Fruit fly (Drosophila melanogaster) whole organism, adult: ENCODE data around the gene LManI.
A peak's percentile ranks its signal among the peaks of the same experiment; 100 is the strongest.

Experiments used
- CG11617 ChIP-seq: fragments of 200-800 bp; sonication (Bioruptor generic); optimal IDR thresholded peaks from 2 replicates; lab custom pipeline; 2017; ENCODE audit warnings: mild to moderate bottlenecking, missing biosample characterization, missing genetic modification reagents, missing genetic modification characterization
- CG12768 ChIP-seq: fragments of 200-800 bp; sonication (Bioruptor generic); optimal IDR thresholded peaks from 2 replicates; lab custom pipeline; 2017; ENCODE audit warnings: missing biosample characterization, missing genetic modification characterization, mild to moderate bottlenecking, moderate library complexity, missing genetic modification reagents
- CG14711 ChIP-seq: fragments of 200-800 bp; sonication (Bioruptor generic); optimal IDR thresholded peaks from 2 replicates; lab custom pipeline; 2018; ENCODE audit warnings: missing biosample characterization, mild to moderate bottlenecking, missing genetic modification characterization, moderate library complexity
- CG1620 ChIP-seq: fragments of 200-800 bp; sonication (Bioruptor generic); optimal IDR thresholded peaks from 2 replicates; lab custom pipeline; 2016; ENCODE audit warnings: missing biosample characterization, missing genetic modification characterization
- CG33017 ChIP-seq: fragments of 200-800 bp; sonication (Bioruptor generic); optimal IDR thresholded peaks from 2 replicates; lab custom pipeline; 2018; ENCODE audit warnings: missing biosample characterization, mild to moderate bottlenecking, missing genetic modification characterization, moderate library complexity
- CG5204 ChIP-seq: fragments of 200-800 bp; sonication (Bioruptor generic); optimal IDR thresholded peaks from 2 replicates; lab custom pipeline; 2016; ENCODE audit warnings: missing biosample characterization, missing genetic modification characterization
- CG7045 ChIP-seq: fragments of 200-800 bp; sonication (Bioruptor generic); optimal IDR thresholded peaks from 2 replicates; lab custom pipeline; 2017; ENCODE audit warnings: missing biosample characterization, mild to moderate bottlenecking, missing genetic modification characterization
- CG7101 ChIP-seq: fragments of 200-800 bp; sonication (Bioruptor generic); optimal IDR thresholded peaks from 2 replicates; lab custom pipeline; 2018; ENCODE audit warnings: missing biosample characterization, mild to moderate bottlenecking, missing genetic modification characterization, moderate library complexity
- Clk ChIP-seq: fragments of 200-800 bp; sonication (Bioruptor generic); optimal IDR thresholded peaks from 2 replicates; lab custom pipeline; 2017; ENCODE audit warnings: missing biosample characterization, missing genetic modification characterization
- Crg-1 ChIP-seq: fragments of 200-800 bp; sonication (Bioruptor generic); optimal IDR thresholded peaks from 2 replicates; lab custom pipeline; 2016; ENCODE audit warnings: missing biosample characterization, missing genetic modification characterization
- Hr96 ChIP-seq: fragments of 200-800 bp; sonication (Bioruptor generic); optimal IDR thresholded peaks from 2 replicates; lab custom pipeline; 2016; ENCODE audit warnings: missing biosample characterization, missing genetic modification characterization
- Mnt ChIP-seq: fragments of 200-800 bp; sonication (Bioruptor generic); optimal IDR thresholded peaks from 2 replicates; lab custom pipeline; 2016; ENCODE audit warnings: missing biosample characterization, mild to moderate bottlenecking, missing genetic modification characterization
- bab1 ChIP-seq: fragments of 200-800 bp; sonication (Bioruptor generic); optimal IDR thresholded peaks from 3 replicates; lab custom pipeline; 2019; ENCODE audit warnings: missing biosample characterization, mild to moderate bottlenecking, missing genetic modification characterization, moderate library complexity
- cic ChIP-seq: fragments of 200-800 bp; sonication (Bioruptor generic); optimal IDR thresholded peaks from 2 replicates; lab custom pipeline; 2017; ENCODE audit warnings: missing biosample characterization, mild to moderate bottlenecking, missing genetic modification characterization, moderate library complexity
- cnc ChIP-seq, 2 experiments: fragments of >200 bp; optimal IDR thresholded peaks; 2 replicates each; lab custom pipeline; 2017
- kay ChIP-seq: fragments of 200-800 bp; sonication (Bioruptor generic); peaks from one replicate; lab custom pipeline; 2016; ENCODE audit warnings: missing biosample characterization, missing genetic modification characterization, borderline replicate concordance
- ovo ChIP-seq: fragments of 200-800 bp; sonication (Bioruptor generic); optimal IDR thresholded peaks from 2 replicates; lab custom pipeline; 2016; ENCODE audit warnings: missing biosample characterization, missing genetic modification characterization
- pad ChIP-seq: fragments of 200-800 bp; sonication (Bioruptor generic); optimal IDR thresholded peaks from 3 replicates; lab custom pipeline; 2017; ENCODE audit warnings: missing biosample characterization, missing genetic modification characterization, mild to moderate bottlenecking, moderate library complexity, missing genetic modification reagents
- tj ChIP-seq: fragments of 200-800 bp; sonication (Bioruptor generic); optimal IDR thresholded peaks from 3 replicates; lab custom pipeline; 2017; ENCODE audit warnings: missing biosample characterization, mild to moderate bottlenecking, missing genetic modification characterization, moderate library complexity
- toe ChIP-seq: fragments of 200-800 bp; sonication (Bioruptor generic); optimal IDR thresholded peaks from 2 replicates; lab custom pipeline; 2016; ENCODE audit warnings: missing biosample characterization, missing genetic modification characterization

Gene LManI

dm6 chr2L:10502244-10502643 lies 45.2 kb upstream of the LManI start:
- TF ChIP-seq ovo (GFP tag; lab: Kevin White, UChicago) (no peak), tj (GFP tag; lab: Kevin White, UChicago) (no peak), CG5204 (GFP tag; lab: Kevin White, UChicago) (no peak), kay (GFP tag; lab: Kevin White, UChicago) (peak; percentile 75), Mnt (peak; percentile 11), CG7101 (tag; lab: Kevin White, UChicago) (no peak), cic (GFP tag; lab: Kevin White, UChicago) (peak; percentile 26), CG33017 (tag; lab: Kevin White, UChicago) (no peak), Clk (GFP tag; lab: Kevin White, UChicago) (no peak), CG1620 (GFP tag; lab: Kevin White, UChicago) (no peak), bab1 (GFP tag; lab: Kevin White, UChicago) (no peak), toe (no peak), Crg-1 (GFP tag; lab: Kevin White, UChicago) (no peak), Hr96 (GFP tag; lab: Kevin White, UChicago) (no peak), cnc (optimal IDR thresholded peaks at IDR 0.05; lab: Kevin White, UChicago) (no peak), pad (no peak), CG7045 (no peak), CG11617 (GFP tag; lab: Kevin White, UChicago) (no peak), CG12768 (GFP tag; lab: Kevin White, UChicago) (no peak), CG14711 (tag; lab: Kevin White, UChicago) (no peak)

dm6 chr2L:10500309-10500974 lies 43.4 kb upstream of the LManI start:
- TF ChIP-seq Mnt (peak; percentile 21), CG14711 (tag; lab: Kevin White, UChicago) (no peak), Crg-1 (GFP tag; lab: Kevin White, UChicago) (no peak), tj (GFP tag; lab: Kevin White, UChicago) (peak; percentile 67), kay (GFP tag; lab: Kevin White, UChicago) (peak; percentile 95), toe (no peak)

dm6 chr2L:10499608-10500007 lies 42.6 kb upstream of the LManI start:
- TF ChIP-seq CG7101 (tag; lab: Kevin White, UChicago): no peak
- TF ChIP-seq CG5204 (GFP tag; lab: Kevin White, UChicago): no peak
- TF ChIP-seq CG14711 (tag; lab: Kevin White, UChicago): no peak
- no peak for TF ChIP-seq tj (GFP tag; lab: Kevin White, UChicago)
- TF ChIP-seq CG33017 (tag; lab: Kevin White, UChicago): no peak
- no peak for TF ChIP-seq ovo (GFP tag; lab: Kevin White, UChicago)
- TF ChIP-seq CG12768 (GFP tag; lab: Kevin White, UChicago): no peak
- no peak for TF ChIP-seq Clk (GFP tag; lab: Kevin White, UChicago)
- no peak for TF ChIP-seq CG1620 (GFP tag; lab: Kevin White, UChicago)
- TF ChIP-seq Mnt: no peak
- no peak for TF ChIP-seq bab1 (GFP tag; lab: Kevin White, UChicago)
- TF ChIP-seq Crg-1 (GFP tag; lab: Kevin White, UChicago): no peak

dm6 chr2L:10497106-10497800 lies 40.2 kb upstream of the LManI start:
- TF ChIP-seq CG33017 (tag; lab: Kevin White, UChicago) (no peak), Clk (GFP tag; lab: Kevin White, UChicago) (no peak), Hr96 (GFP tag; lab: Kevin White, UChicago) (no peak), cic (GFP tag; lab: Kevin White, UChicago) (no peak), CG5204 (GFP tag; lab: Kevin White, UChicago) (no peak)

- TF ChIP-seq cnc (optimal IDR thresholded peaks at IDR 0.05; lab: Kevin White, UChicago) (no peak), CG33017 (tag; lab: Kevin White, UChicago) (no peak), toe (no peak), pad (no peak), CG1620 (GFP tag; lab: Kevin White, UChicago) (no peak), tj (GFP tag; lab: Kevin White, UChicago) (no peak), CG11617 (GFP tag; lab: Kevin White, UChicago) (no peak), CG7045 (no peak), ovo (GFP tag; lab: Kevin White, UChicago) (no peak), Mnt (no peak), Hr96 (GFP tag; lab: Kevin White, UChicago) (no peak), Clk (GFP tag; lab: Kevin White, UChicago) (no peak), cic (GFP tag; lab: Kevin White, UChicago) (no peak), Crg-1 (GFP tag; lab: Kevin White, UChicago) (no peak), CG5204 (GFP tag; lab: Kevin White, UChicago) (no peak), CG14711 (tag; lab: Kevin White, UChicago) (no peak), CG7101 (tag; lab: Kevin White, UChicago) (no peak)
Measured at dm6 chr2L:10496338-10496737, 39.3 kb upstream of the LManI start.

dm6 chr2L:10495495-10495894 lies 38.5 kb upstream of the LManI start:
- TF ChIP-seq kay (GFP tag; lab: Kevin White, UChicago): no peak
- no peak for TF ChIP-seq CG33017 (tag; lab: Kevin White, UChicago)
- TF ChIP-seq CG1620 (GFP tag; lab: Kevin White, UChicago): no peak
- TF ChIP-seq bab1 (GFP tag; lab: Kevin White, UChicago): no peak
- TF ChIP-seq Mnt: no peak
- TF ChIP-seq Crg-1 (GFP tag; lab: Kevin White, UChicago): no peak
- TF ChIP-seq CG12768 (GFP tag; lab: Kevin White, UChicago): no peak
- no peak for TF ChIP-seq ovo (GFP tag; lab: Kevin White, UChicago)
- TF ChIP-seq CG7101 (tag; lab: Kevin White, UChicago): no peak
- TF ChIP-seq CG7045: no peak
- TF ChIP-seq Hr96 (GFP tag; lab: Kevin White, UChicago): no peak
